Worm (Caenorhabditis elegans) whole organism, late embryonic: ENCODE measurements around the gene cbp-1.

Experiments used
- ama-1 ChIP-seq: fragments of 150-350 bp; optimal IDR thresholded peaks from 2 replicates; lab custom pipeline; 2014
- ceh-9 ChIP-seq: sonication (generic microtip); optimal IDR thresholded peaks from 2 replicates; lab custom pipeline; 2016; ENCODE audit warnings: mild to moderate bottlenecking, missing genetic modification characterization, inconsistent platforms, missing compliant biosample characterization
- dve-1 ChIP-seq: sonication (generic microtip); optimal IDR thresholded peaks from 2 replicates; lab custom pipeline; 2017; ENCODE audit warnings: antibody characterized with exemption, mild to moderate bottlenecking, missing genetic modification characterization, missing compliant biosample characterization
- hlh-8 ChIP-seq: sonication (generic microtip); optimal IDR thresholded peaks from 2 replicates; lab custom pipeline; 2016; ENCODE audit warnings: missing genotype, missing genetic modification characterization, missing compliant biosample characterization
- nfya-1 ChIP-seq: sonication (generic microtip); optimal IDR thresholded peaks from 2 replicates; lab custom pipeline; 2017; ENCODE audit warnings: missing genetic modification characterization, mild to moderate bottlenecking, missing compliant biosample characterization, antibody characterized with exemption, moderate library complexity
- odd-2 ChIP-seq: sonication (generic microtip); optimal IDR thresholded peaks from 2 replicates; lab custom pipeline; 2017; ENCODE audit warnings: antibody characterized with exemption, mild to moderate bottlenecking, missing genetic modification characterization, missing compliant biosample characterization
- pqm-1 ChIP-seq: sonication (generic microtip); optimal IDR thresholded peaks from 2 replicates; lab custom pipeline; 2016; ENCODE audit warnings: missing genetic modification characterization, missing compliant biosample characterization
- pros-1 ChIP-seq: fragments of 150-350 bp; optimal IDR thresholded peaks from 2 replicates; lab custom pipeline; 2014; ENCODE audit warnings: missing biosample characterization, missing genetic modification reagents, missing genetic modification characterization
- rnt-1 ChIP-seq: sonication (generic microtip); optimal IDR thresholded peaks from 2 replicates; lab custom pipeline; 2016; ENCODE audit warnings: missing genetic modification characterization, missing compliant biosample characterization
- tbx-2 ChIP-seq: sonication (generic microtip); optimal IDR thresholded peaks from 2 replicates; lab custom pipeline; 2016; ENCODE audit warnings: missing genetic modification characterization, missing compliant biosample characterization
- unc-3 ChIP-seq, 2 experiments: fragments of 200-800 bp in 1 of 2; sonication (Bioruptor generic) in 1 of 2; sonication (generic microtip) in 1 of 2; conservative IDR thresholded peaks in 1 of 2; optimal IDR thresholded peaks in 1 of 2; 2 replicates each; pipeline versions ENCODE4 v1.3.6 to Lab custom; 2016 to 2022; ENCODE audit warnings: missing compliant biosample characterization in 2 of 2, missing genetic modification characterization in 2 of 2, missing genetic modification reagents in 1 of 2

DNA sequence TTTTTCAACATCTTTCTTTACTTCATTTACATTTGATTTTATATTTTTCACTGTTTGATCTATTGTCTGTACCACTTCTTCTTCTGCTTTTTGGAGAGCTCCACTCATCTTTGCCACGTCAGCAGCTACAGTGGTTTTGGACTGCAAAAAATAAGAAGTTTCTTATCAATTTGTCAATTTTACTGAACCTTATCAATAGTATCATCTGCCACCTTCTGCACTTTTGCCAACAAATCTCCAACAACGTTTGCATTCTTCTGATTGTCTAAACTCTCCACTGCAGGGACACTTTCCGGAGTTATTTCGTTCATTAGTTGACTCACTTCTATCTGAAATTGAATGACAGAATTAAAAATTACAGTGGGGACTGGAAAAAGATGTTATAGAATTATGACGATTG is 20.5 kb downstream of the cbp-1 start:
- TF ChIP-seq ama-1, result no peak
- no peak for TF ChIP-seq pros-1
- TF ChIP-seq unc-3 (GFP tag; conservative IDR thresholded peaks at IDR 0.05; lab: Robert Waterston, UW), result no peak
- TF ChIP-seq unc-3 (tag; optimal IDR thresholded peaks at IDR 0.05; lab: Kevin White, UChicago), result no peak
- TF ChIP-seq hlh-8 (tag; lab: Kevin White, UChicago), result no peak
- no peak for TF ChIP-seq pqm-1 (tag; lab: Kevin White, UChicago)
- TF ChIP-seq tbx-2 (tag; lab: Kevin White, UChicago), result no peak
- no peak for TF ChIP-seq ceh-9 (tag; lab: Kevin White, UChicago)
- TF ChIP-seq odd-2, result no peak
- TF ChIP-seq dve-1 (tag; lab: Kevin White, UChicago), result no peak
- no peak for TF ChIP-seq nfya-1 (tag; lab: Kevin White, UChicago)
- TF ChIP-seq rnt-1 (tag; lab: Kevin White, UChicago), result no peak
